Fruit fly (Drosophila melanogaster): ENCODE data around the gene CG7903.

CG7903 gene

DNA sequence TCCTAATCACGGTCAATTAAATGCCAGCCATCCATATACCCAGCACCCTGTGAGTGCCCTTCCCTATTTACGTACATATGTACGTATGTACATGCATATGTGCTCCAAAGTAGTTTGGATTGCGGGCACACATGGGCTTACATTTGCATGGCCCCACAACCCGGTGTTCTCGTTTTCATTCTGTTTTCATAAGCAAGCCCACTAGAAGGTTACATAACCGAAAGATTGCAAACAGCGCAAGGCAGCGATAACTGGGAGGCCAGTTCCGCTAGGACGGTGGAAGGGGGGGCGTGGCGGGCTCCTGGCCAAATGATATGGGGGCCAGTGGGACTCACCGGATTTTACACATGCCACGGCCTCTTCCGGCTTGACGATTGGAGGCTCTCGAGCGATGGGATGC, 19.4 kb upstream of the CG7903 start:
- TF ChIP-seq lola (GFP tag; optimal IDR thresholded peaks at IDR 0.05) (no peak), Mio (GFP tag; optimal IDR thresholded peaks at IDR 0.05) (no peak), foxo (GFP tag; optimal IDR thresholded peaks at IDR 0.05) (no peak), Jra (GFP tag; optimal IDR thresholded peaks at IDR 0.05) (no peak), CG32264 (GFP tag; optimal IDR thresholded peaks at IDR 0.05) (no peak), Abd-B (GFP tag; optimal IDR thresholded peaks at IDR 0.05) (no peak), pan (optimal IDR thresholded peaks at IDR 0.05) (no peak), Hnf4 (GFP tag; optimal IDR thresholded peaks at IDR 0.05) (no peak), CrebA (GFP tag; optimal IDR thresholded peaks at IDR 0.05; ENCODE audit: borderline replicate concordance) (no peak), ey (GFP tag; optimal IDR thresholded peaks at IDR 0.05) (no peak), h (GFP tag; optimal IDR thresholded peaks at IDR 0.05) (no peak), Hr78 (GFP tag; optimal IDR thresholded peaks at IDR 0.05) (no peak), psq (GFP tag; optimal IDR thresholded peaks at IDR 0.05) (no peak), fru (GFP tag; optimal IDR thresholded peaks at IDR 0.05) (no peak), jim (GFP tag; optimal IDR thresholded peaks at IDR 0.05) (no peak)

dm6 chr3R:30013909-30014308, 18.9 kb upstream of the CG7903 start:
- TF ChIP-seq Rel (GFP tag; optimal IDR thresholded peaks at IDR 0.05): no peak
- no peak for TF ChIP-seq Rel (tag; optimal IDR thresholded peaks at IDR 0.05)
- TF ChIP-seq CG32264 (GFP tag; optimal IDR thresholded peaks at IDR 0.05): no peak
- no peak for TF ChIP-seq br (GFP tag; optimal IDR thresholded peaks at IDR 0.05)
- TF ChIP-seq fru (GFP tag; optimal IDR thresholded peaks at IDR 0.05): no peak
- TF ChIP-seq pan (optimal IDR thresholded peaks at IDR 0.05): no peak
- no peak for TF ChIP-seq CG9705 (GFP tag; optimal IDR thresholded peaks at IDR 0.05)
- no peak for TF ChIP-seq Myc (optimal IDR thresholded peaks at IDR 0.05)
- TF ChIP-seq foxo (GFP tag; optimal IDR thresholded peaks at IDR 0.05): no peak
- no peak for TF ChIP-seq OdsH (GFP tag; optimal IDR thresholded peaks at IDR 0.05)
- no peak for TF ChIP-seq Dif (GFP tag; optimal IDR thresholded peaks at IDR 0.05; ENCODE audit: partially characterized antibody)
- no peak for TF ChIP-seq Mio (GFP tag; optimal IDR thresholded peaks at IDR 0.05)
- TF ChIP-seq Hr78 (GFP tag; optimal IDR thresholded peaks at IDR 0.05): no peak
- no peak for TF ChIP-seq sage (GFP tag; optimal IDR thresholded peaks at IDR 0.05)
- no peak for TF ChIP-seq dl (GFP tag; optimal IDR thresholded peaks at IDR 0.05; ENCODE audit: insufficient read depth in 1 of 2, partially characterized antibody in 2 of 2)
- TF ChIP-seq HLH106 (tag; optimal IDR thresholded peaks at IDR 0.05): no peak
- TF ChIP-seq Hr83 (GFP tag; optimal IDR thresholded peaks at IDR 0.05; ENCODE audit: poor library complexity, severe bottlenecking): no peak
- TF ChIP-seq N (GFP tag; optimal IDR thresholded peaks at IDR 0.05): no peak
- TF ChIP-seq CrebA (GFP tag; optimal IDR thresholded peaks at IDR 0.05; ENCODE audit: borderline replicate concordance): no peak

DNA sequence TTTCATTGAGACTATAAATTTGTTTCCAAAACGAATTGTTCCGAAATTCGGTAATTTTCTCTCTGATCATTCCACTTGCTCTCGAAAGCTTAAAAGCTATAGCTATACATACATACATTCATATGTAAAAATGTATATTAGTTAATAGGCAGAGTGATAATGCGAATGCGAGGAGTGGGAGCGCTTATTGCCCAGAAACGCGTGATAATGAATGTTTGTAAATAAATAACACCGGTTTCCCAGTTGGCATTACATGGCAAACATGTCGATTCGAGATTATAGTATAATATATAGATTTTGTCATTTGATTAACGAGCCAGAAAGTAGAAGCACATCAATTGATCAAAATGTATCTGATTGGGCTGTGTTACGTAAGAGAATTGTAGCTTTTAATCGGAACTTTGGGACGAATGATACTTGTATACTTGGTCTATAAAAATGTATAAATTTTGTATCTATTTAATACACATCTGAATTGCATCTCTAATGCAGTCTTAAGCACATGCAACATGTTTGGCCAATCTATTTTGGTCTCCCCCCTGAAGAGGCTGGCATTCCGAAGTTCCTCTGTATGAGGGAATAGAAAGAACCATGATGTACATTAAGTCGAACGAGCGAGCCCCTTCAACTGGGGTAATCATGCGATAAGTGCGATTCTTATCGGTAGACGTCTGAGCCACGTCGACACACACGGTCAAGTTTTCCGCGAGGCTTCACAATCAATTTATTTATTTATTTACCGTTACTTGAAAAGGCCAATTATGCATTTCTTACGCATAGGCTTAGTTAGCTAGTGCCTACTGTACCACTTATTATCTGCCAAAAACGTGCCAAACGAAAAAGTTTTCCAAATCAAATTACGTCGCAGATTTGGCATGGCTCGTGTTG, 17.8 kb upstream of the CG7903 start:
- peak; percentile 12 for TF ChIP-seq rgr (GFP tag; optimal IDR thresholded peaks at IDR 0.05)
- no peak for TF ChIP-seq dl (GFP tag; optimal IDR thresholded peaks at IDR 0.05; ENCODE audit: insufficient read depth in 1 of 2, partially characterized antibody in 2 of 2)
- TF ChIP-seq GATAd (GFP tag; optimal IDR thresholded peaks at IDR 0.05): no peak
- no peak for TF ChIP-seq brk (GFP tag; optimal IDR thresholded peaks at IDR 0.05)
- no peak for TF ChIP-seq HLH106 (tag; optimal IDR thresholded peaks at IDR 0.05)
- TF ChIP-seq jim (GFP tag; optimal IDR thresholded peaks at IDR 0.05): no peak
- peak; percentile 27 for TF ChIP-seq Hnf4 (GFP tag; optimal IDR thresholded peaks at IDR 0.05)
- TF ChIP-seq fru (GFP tag; optimal IDR thresholded peaks at IDR 0.05): peak; percentile 32
- TF ChIP-seq lola (GFP tag; optimal IDR thresholded peaks at IDR 0.05): no peak
- no peak for TF ChIP-seq woc (GFP tag; optimal IDR thresholded peaks at IDR 0.05)
- TF ChIP-seq CG9705 (GFP tag; optimal IDR thresholded peaks at IDR 0.05): no peak
- TF ChIP-seq pan (optimal IDR thresholded peaks at IDR 0.05): no peak
- TF ChIP-seq OdsH (GFP tag; optimal IDR thresholded peaks at IDR 0.05): peak; percentile 38
- peak in 1 of 2 experiments; percentile 67 for TF ChIP-seq foxo (GFP tag; optimal IDR thresholded peaks at IDR 0.05)
- no peak for TF ChIP-seq Hr83 (GFP tag; optimal IDR thresholded peaks at IDR 0.05; ENCODE audit: poor library complexity, severe bottlenecking)
- TF ChIP-seq Abd-B (GFP tag; optimal IDR thresholded peaks at IDR 0.05): no peak
- TF ChIP-seq usp (GFP tag; optimal IDR thresholded peaks at IDR 0.05): no peak
- TF ChIP-seq Hr78 (GFP tag; optimal IDR thresholded peaks at IDR 0.05): no peak
- TF ChIP-seq Rel (GFP tag; optimal IDR thresholded peaks at IDR 0.05): no peak
- no peak for TF ChIP-seq Rel (tag; optimal IDR thresholded peaks at IDR 0.05)
- TF ChIP-seq Myc (optimal IDR thresholded peaks at IDR 0.05): no peak
- no peak for TF ChIP-seq Vsx2 (GFP tag; optimal IDR thresholded peaks at IDR 0.05; ENCODE audit: partially characterized antibody)
- peak; percentile 68 for TF ChIP-seq h (GFP tag; optimal IDR thresholded peaks at IDR 0.05)
- no peak for TF ChIP-seq Dif (GFP tag; optimal IDR thresholded peaks at IDR 0.05; ENCODE audit: partially characterized antibody)
- TF ChIP-seq ey (GFP tag; optimal IDR thresholded peaks at IDR 0.05): peak; percentile 44
- peak; percentile 25 for TF ChIP-seq br (GFP tag; optimal IDR thresholded peaks at IDR 0.05)
- TF ChIP-seq tai (GFP tag; optimal IDR thresholded peaks at IDR 0.05): no peak
- no peak for TF ChIP-seq sv (GFP tag; optimal IDR thresholded peaks at IDR 0.05)
- no peak for TF ChIP-seq sage (GFP tag; optimal IDR thresholded peaks at IDR 0.05)
- no peak for TF ChIP-seq Jra (GFP tag; optimal IDR thresholded peaks at IDR 0.05)
- no peak for TF ChIP-seq dmrt93B (GFP tag; optimal IDR thresholded peaks at IDR 0.05)
- TF ChIP-seq N (GFP tag; optimal IDR thresholded peaks at IDR 0.05): no peak
- no peak for TF ChIP-seq Mio (GFP tag; optimal IDR thresholded peaks at IDR 0.05)
- no peak for TF ChIP-seq CG32264 (GFP tag; optimal IDR thresholded peaks at IDR 0.05)
